Worm (Caenorhabditis elegans) whole organism, L2 larva: ENCODE data around the gene F46B6.2.

ENCODE experiments used
- C34F6.9 ChIP-seq: fragments of 150-350 bp; optimal IDR thresholded peaks from 2 replicates; lab custom pipeline; 2014; ENCODE audit warnings: missing biosample characterization, missing genetic modification characterization
- R02D3.7 ChIP-seq: fragments of 150-350 bp; optimal IDR thresholded peaks from 2 replicates; lab custom pipeline; 2014; ENCODE audit warnings: missing biosample characterization, missing genetic modification characterization
- Y55F3AM.14 ChIP-seq: fragments of 200-800 bp; sonication (Bioruptor generic); optimal IDR thresholded peaks from 2 replicates; lab custom pipeline; 2018; ENCODE audit warnings: mild to moderate bottlenecking, missing genetic modification characterization, missing compliant biosample characterization
- ZK546.5 ChIP-seq: sonication (generic microtip); optimal IDR thresholded peaks from 2 replicates; lab custom pipeline; 2017; ENCODE audit warnings: missing biosample characterization, missing genetic modification characterization
- ama-1 ChIP-seq: fragments of 150-350 bp; optimal IDR thresholded peaks from 2 replicates; lab custom pipeline; 2018; ENCODE audit warnings: inconsistent platforms
- blmp-1 ChIP-seq: sonication (generic microtip); optimal IDR thresholded peaks from 2 replicates; lab custom pipeline; 2017; ENCODE audit warnings: missing genetic modification characterization, mild to moderate bottlenecking, missing compliant biosample characterization, antibody characterized with exemption, moderate library complexity; ENCODE audit not compliant: insufficient read depth
- ceh-16 ChIP-seq: fragments of 150-350 bp; optimal IDR thresholded peaks from 2 replicates; lab custom pipeline; 2014; ENCODE audit warnings: missing biosample characterization, missing genetic modification characterization
- ceh-82 ChIP-seq: fragments of 150-350 bp; optimal IDR thresholded peaks from 2 replicates; lab custom pipeline; 2014; ENCODE audit warnings: missing biosample characterization, missing genetic modification characterization
- crh-2 ChIP-seq: sonication (generic microtip); optimal IDR thresholded peaks from 2 replicates; lab custom pipeline; 2017; ENCODE audit warnings: missing biosample characterization, missing genetic modification characterization
- egl-27 ChIP-seq: sonication (generic microtip); optimal IDR thresholded peaks from 3 replicates; lab custom pipeline; 2017; ENCODE audit warnings: missing biosample characterization, missing genetic modification reagents, missing genetic modification characterization
- elt-1 ChIP-seq: fragments of 150-350 bp; optimal IDR thresholded peaks from 2 replicates; lab custom pipeline; 2014; ENCODE audit warnings: missing biosample characterization, missing genetic modification characterization
- elt-3 ChIP-seq: sonication (generic microtip); optimal IDR thresholded peaks from 2 replicates; lab custom pipeline; 2017; ENCODE audit warnings: missing biosample characterization, missing genetic modification characterization
- fos-1 ChIP-seq: fragments of 150-350 bp; optimal IDR thresholded peaks from 2 replicates; lab custom pipeline; 2014; ENCODE audit warnings: missing biosample characterization, missing genetic modification characterization
- gmeb-1 ChIP-seq: fragments of 150-350 bp; optimal IDR thresholded peaks from 2 replicates; lab custom pipeline; 2014; ENCODE audit warnings: missing biosample characterization, missing genetic modification characterization
- lin-11 ChIP-seq: fragments of 150-350 bp; sonication (generic microtip); optimal IDR thresholded peaks from 2 replicates; lab custom pipeline; 2014; ENCODE audit warnings: missing biosample characterization, missing genetic modification characterization, inconsistent platforms, mixed read lengths
- lin-13 ChIP-seq: fragments of 150-350 bp; optimal IDR thresholded peaks from 2 replicates; lab custom pipeline; 2014; ENCODE audit warnings: missing biosample characterization, missing genetic modification reagents, missing genetic modification characterization
- lin-39 ChIP-seq: fragments of 150-350 bp; optimal IDR thresholded peaks from 2 replicates; lab custom pipeline; 2014; ENCODE audit warnings: missing biosample characterization, missing genetic modification reagents, missing genetic modification characterization
- lsy-2 ChIP-seq, 2 experiments: fragments of 150-350 bp in 1 of 2; sonication (generic microtip) in 1 of 2; optimal IDR thresholded peaks; 2 replicates each; lab custom pipeline; 2014 to 2017; ENCODE audit warnings: missing biosample characterization in 2 of 2, missing genetic modification characterization in 2 of 2
- mbf-1 ChIP-seq: sonication (generic microtip); optimal IDR thresholded peaks from 2 replicates; lab custom pipeline; 2017; ENCODE audit warnings: missing biosample characterization, missing genetic modification characterization
- mdl-1 ChIP-seq, 2 experiments: fragments of 150-350 bp in 1 of 2; sonication (generic microtip) in 1 of 2; optimal IDR thresholded peaks; 2 replicates each; lab custom pipeline; 2017; ENCODE audit warnings: missing biosample characterization in 2 of 2, missing genetic modification characterization in 2 of 2
- nhr-11 ChIP-seq: fragments of 150-350 bp; optimal IDR thresholded peaks from 2 replicates; lab custom pipeline; 2014; ENCODE audit warnings: missing biosample characterization, missing genetic modification characterization
- nhr-129 ChIP-seq: fragments of 150-350 bp; optimal IDR thresholded peaks from 2 replicates; lab custom pipeline; 2014; ENCODE audit warnings: missing biosample characterization, missing genetic modification characterization
- nhr-21 ChIP-seq: fragments of 150-350 bp; optimal IDR thresholded peaks from 2 replicates; lab custom pipeline; 2014; ENCODE audit warnings: missing biosample characterization, missing genetic modification characterization
- nhr-23 ChIP-seq: fragments of 150-350 bp; optimal IDR thresholded peaks from 2 replicates; lab custom pipeline; 2014; ENCODE audit warnings: missing biosample characterization, missing genetic modification reagents, missing genetic modification characterization
- nhr-237 ChIP-seq: fragments of 150-350 bp; optimal IDR thresholded peaks from 2 replicates; lab custom pipeline; 2014; ENCODE audit warnings: missing biosample characterization, missing genetic modification characterization
- nhr-25 ChIP-seq: fragments of 150-350 bp; sonication (generic microtip); optimal IDR thresholded peaks from 3 replicates; lab custom pipeline; 2014; ENCODE audit warnings: missing biosample characterization, missing genetic modification characterization
- nhr-77 ChIP-seq: fragments of 150-350 bp; optimal IDR thresholded peaks from 2 replicates; lab custom pipeline; 2014; ENCODE audit warnings: missing biosample characterization, missing genetic modification characterization
- peb-1 ChIP-seq: fragments of 150-350 bp; optimal IDR thresholded peaks from 2 replicates; lab custom pipeline; 2014; ENCODE audit warnings: missing biosample characterization, missing genetic modification characterization
- skn-1 ChIP-seq: sonication (generic microtip); optimal IDR thresholded peaks from 2 replicates; lab custom pipeline; 2017; ENCODE audit warnings: missing biosample characterization, missing genetic modification characterization
- sma-3 ChIP-seq: sonication (generic microtip); optimal IDR thresholded peaks from 2 replicates; lab custom pipeline; 2016; ENCODE audit warnings: missing genetic modification reagents, missing genetic modification characterization, missing compliant biosample characterization
- sma-9 ChIP-seq, 2 experiments: fragments of 150-350 bp in 1 of 2; sonication (generic microtip) in 1 of 2; optimal IDR thresholded peaks; 2 replicates each; lab custom pipeline; 2014 to 2016; ENCODE audit warnings: missing genetic modification characterization in 2 of 2, mild to moderate bottlenecking in 1 of 2, missing biosample characterization in 1 of 2, missing compliant biosample characterization in 1 of 2, missing genetic modification reagents in 1 of 2, moderate library complexity in 1 of 2
- snpc-4 ChIP-seq: fragments of 150-350 bp; optimal IDR thresholded peaks from 2 replicates; lab custom pipeline; 2014; ENCODE audit warnings: missing biosample characterization, missing genetic modification characterization
- unc-39 ChIP-seq: fragments of 150-350 bp; optimal IDR thresholded peaks from 2 replicates; lab custom pipeline; 2014; ENCODE audit warnings: missing biosample characterization, missing genetic modification characterization
- unc-55 ChIP-seq: fragments of 150-350 bp; sonication (generic microtip); optimal IDR thresholded peaks from 3 replicates; lab custom pipeline; 2014; ENCODE audit warnings: missing biosample characterization, missing genetic modification reagents, missing genetic modification characterization
- zag-1 ChIP-seq: fragments of 150-350 bp; optimal IDR thresholded peaks from 2 replicates; lab custom pipeline; 2014; ENCODE audit warnings: missing biosample characterization, missing genetic modification characterization
- ztf-1 ChIP-seq: fragments of 200-800 bp; sonication (Bioruptor generic); conservative IDR thresholded peaks from 2 replicates; pipeline ENCODE4 v1.3.6; 2022; ENCODE audit warnings: missing genetic modification characterization, missing compliant biosample characterization
- ztf-4 ChIP-seq: fragments of 150-350 bp; optimal IDR thresholded peaks from 2 replicates; lab custom pipeline; 2014; ENCODE audit warnings: missing biosample characterization, missing genetic modification characterization

The F46B6.2 gene

DNA sequence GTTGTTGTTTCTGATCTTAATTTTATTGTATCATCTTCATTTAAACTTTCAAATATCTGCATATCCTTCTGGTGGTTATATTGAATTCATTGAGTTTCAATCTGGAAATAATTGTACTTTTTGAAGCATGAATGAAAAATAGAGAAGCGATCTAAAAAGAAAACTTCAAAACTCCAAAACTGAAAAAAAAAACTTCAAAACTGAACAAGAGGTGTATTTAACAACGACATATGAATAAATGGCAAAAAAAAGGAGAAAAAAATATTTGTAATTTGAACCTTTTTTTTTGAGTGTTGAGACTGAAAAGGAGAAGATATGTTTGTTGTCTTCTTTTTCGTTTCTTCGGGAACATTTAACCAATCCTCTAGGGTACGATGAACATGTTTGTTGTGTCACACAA lies 14.2 kb upstream of the F46B6.2 start, which contains the start of gene F58E6.11:
Gene F58E6.11, minus strand, starts transcription at position 101 of the 400 bp plus-strand sequence.
- TF ChIP-seq ceh-16 (tag; lab: Kevin White, UChicago) (no peak), egl-27 (tag; lab: Kevin White, UChicago) (no peak), unc-55 (GFP tag; lab: Kevin White, UChicago) (no peak), ZK546.5 (tag; lab: Kevin White, UChicago) (no peak), ama-1 (lab: Kevin White, UChicago) (no peak), elt-3 (tag; lab: Kevin White, UChicago) (no peak), Y55F3AM.14 (GFP tag; lab: Kevin White, UChicago) (no peak), sma-9 (GFP tag; optimal IDR thresholded peaks at IDR 0.05; lab: Kevin White, UChicago) (no peak), sma-9 (tag; optimal IDR thresholded peaks at IDR 0.05; lab: Kevin White, UChicago) (no peak), mbf-1 (tag; lab: Kevin White, UChicago) (no peak), lsy-2 (tag; optimal IDR thresholded peaks at IDR 0.05; lab: Kevin White, UChicago) (no peak), blmp-1 (no peak), skn-1 (no peak), zag-1 (no peak), crh-2 (no peak), nhr-129 (tag; lab: Kevin White, UChicago) (no peak), peb-1 (tag; lab: Kevin White, UChicago) (no peak), elt-1 (tag; lab: Kevin White, UChicago) (no peak), lin-13 (GFP tag; lab: Kevin White, UChicago) (no peak), fos-1 (tag; lab: Kevin White, UChicago) (no peak), R02D3.7 (tag; lab: Kevin White, UChicago) (no peak)

DNA sequence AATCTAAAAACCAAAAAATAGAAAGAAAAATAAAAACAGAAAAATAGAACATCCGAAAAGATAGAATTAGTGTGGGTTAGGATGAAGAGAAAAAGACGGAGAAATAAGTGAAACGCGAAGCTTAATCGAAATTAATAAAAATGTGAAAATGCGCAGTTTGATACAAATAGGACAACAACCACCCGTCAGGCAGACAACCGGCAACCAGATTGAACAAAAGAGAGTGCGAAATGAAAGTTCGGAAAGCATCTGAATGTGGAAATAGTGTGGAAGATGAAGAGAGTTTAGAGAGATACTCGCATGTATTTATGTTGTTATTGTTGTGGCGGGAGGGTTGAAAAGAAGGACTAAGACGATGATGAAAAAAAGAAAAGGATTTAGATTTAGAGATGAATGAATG lies 13.6 kb upstream of the F46B6.2 start:
- TF ChIP-seq R02D3.7 (tag; lab: Kevin White, UChicago): no peak
- TF ChIP-seq mdl-1 (tag; optimal IDR thresholded peaks at IDR 0.05; lab: Kevin White, UChicago): no peak
- TF ChIP-seq ceh-82 (tag; lab: Kevin White, UChicago): no peak
- TF ChIP-seq sma-9 (GFP tag; optimal IDR thresholded peaks at IDR 0.05; lab: Kevin White, UChicago): no peak
- TF ChIP-seq sma-9 (tag; optimal IDR thresholded peaks at IDR 0.05; lab: Kevin White, UChicago): no peak
- TF ChIP-seq sma-3 (GFP tag; lab: Kevin White, UChicago): no peak
- no peak for TF ChIP-seq elt-1 (tag; lab: Kevin White, UChicago)
- no peak for TF ChIP-seq egl-27 (tag; lab: Kevin White, UChicago)
- TF ChIP-seq nhr-129 (tag; lab: Kevin White, UChicago): no peak
- TF ChIP-seq ztf-4 (tag; lab: Kevin White, UChicago): no peak
- TF ChIP-seq unc-55 (GFP tag; lab: Kevin White, UChicago): no peak
- TF ChIP-seq nhr-11: no peak
- TF ChIP-seq peb-1 (tag; lab: Kevin White, UChicago): no peak
- no peak for TF ChIP-seq ZK546.5 (tag; lab: Kevin White, UChicago)

DNA sequence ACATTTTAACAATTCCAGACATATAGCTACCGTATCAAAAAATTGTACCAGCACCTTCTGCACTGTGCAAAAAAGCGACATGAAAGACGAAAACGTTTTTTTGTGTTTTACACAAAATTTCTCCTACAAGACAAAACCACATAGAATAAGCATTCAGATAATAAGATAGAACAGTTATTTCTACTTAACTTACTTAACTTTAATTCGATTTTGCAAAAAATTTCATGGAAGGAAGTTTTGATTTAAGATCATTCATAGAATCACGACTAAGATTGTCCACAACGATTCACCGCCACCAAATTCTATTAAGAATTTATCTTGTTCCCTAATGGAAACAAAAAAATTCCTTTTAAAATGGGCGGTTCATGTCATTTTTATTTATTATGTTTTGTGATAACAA lies 8.3 kb upstream of the F46B6.2 start:
- no peak for TF ChIP-seq nhr-21
- TF ChIP-seq nhr-77 (tag; lab: Kevin White, UChicago): no peak
- TF ChIP-seq egl-27 (tag; lab: Kevin White, UChicago): no peak
- no peak for TF ChIP-seq lin-11 (tag; lab: Kevin White, UChicago)
- no peak for TF ChIP-seq ceh-16 (tag; lab: Kevin White, UChicago)
- TF ChIP-seq mbf-1 (tag; lab: Kevin White, UChicago): no peak
- no peak for TF ChIP-seq R02D3.7 (tag; lab: Kevin White, UChicago)
- TF ChIP-seq lin-13 (GFP tag; lab: Kevin White, UChicago): no peak
- no peak for TF ChIP-seq C34F6.9 (tag; lab: Kevin White, UChicago)
- TF ChIP-seq ztf-1: no peak
- no peak for TF ChIP-seq fos-1 (tag; lab: Kevin White, UChicago)
- no peak for TF ChIP-seq ama-1 (lab: Kevin White, UChicago)
- TF ChIP-seq crh-2: no peak
- no peak for TF ChIP-seq gmeb-1 (tag; lab: Kevin White, UChicago)
- TF ChIP-seq Y55F3AM.14 (GFP tag; lab: Kevin White, UChicago): no peak
- TF ChIP-seq nhr-23 (tag; lab: Kevin White, UChicago): no peak
- TF ChIP-seq unc-39 (tag; lab: Kevin White, UChicago): no peak
- TF ChIP-seq, all 48 proteins: peak for 0

DNA sequence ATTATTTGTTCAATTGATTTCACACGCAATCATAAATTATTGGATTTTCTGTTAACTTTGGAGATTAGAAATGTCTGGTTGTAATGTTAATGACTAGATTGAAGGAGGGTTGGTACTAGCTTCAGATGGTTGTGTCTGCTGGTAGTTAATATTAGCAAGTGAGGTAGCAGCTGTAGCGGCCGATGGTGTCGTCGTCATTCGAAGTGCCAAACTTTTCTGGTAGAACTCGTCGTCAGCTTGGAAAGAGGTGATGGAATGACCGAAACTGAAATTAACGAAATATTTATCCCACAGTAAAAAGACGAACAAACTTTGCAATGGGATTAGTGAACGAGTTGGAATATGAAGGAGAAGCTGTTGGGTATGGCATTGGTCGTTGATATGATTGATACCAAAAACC lies 7.5 kb upstream of the F46B6.2 start:
- TF ChIP-seq mdl-1 (tag; optimal IDR thresholded peaks at IDR 0.05; lab: Kevin White, UChicago) (no peak), nhr-237 (tag; lab: Kevin White, UChicago) (no peak), elt-1 (tag; lab: Kevin White, UChicago) (no peak), elt-3 (tag; lab: Kevin White, UChicago) (no peak), lin-11 (tag; lab: Kevin White, UChicago) (no peak), Y55F3AM.14 (GFP tag; lab: Kevin White, UChicago) (no peak), ztf-1 (no peak), ceh-82 (tag; lab: Kevin White, UChicago) (no peak), lin-39 (no peak), snpc-4 (tag; lab: Kevin White, UChicago) (no peak), lsy-2 (tag; optimal IDR thresholded peaks at IDR 0.05; lab: Kevin White, UChicago) (no peak), nhr-25 (tag; lab: Kevin White, UChicago) (no peak), blmp-1 (no peak), sma-9 (GFP tag; optimal IDR thresholded peaks at IDR 0.05; lab: Kevin White, UChicago) (no peak), sma-9 (tag; optimal IDR thresholded peaks at IDR 0.05; lab: Kevin White, UChicago) (no peak), peb-1 (tag; lab: Kevin White, UChicago) (no peak), zag-1 (no peak), crh-2 (no peak)
